Fruit fly (Drosophila melanogaster) whole organism, embryonic: ENCODE results near the gene ClC-a.

Source experiments
- Asciz ChIP-seq: fragments of 200-800 bp; sonication (Bioruptor generic); optimal IDR thresholded peaks from 2 replicates; lab custom pipeline; 2017; ENCODE audit warnings: missing biosample characterization, mild to moderate bottlenecking, missing genetic modification characterization, missing genetic modification reagents
- BEAF-32 ChIP-seq: fragments of 200-800 bp; sonication (Bioruptor generic); optimal IDR thresholded peaks from 3 replicates; lab custom pipeline; 2017; ENCODE audit warnings: missing biosample characterization, missing genetic modification characterization, mild to moderate bottlenecking, moderate library complexity, missing genetic modification reagents
- BtbVII ChIP-seq: fragments of 200-800 bp; sonication (Bioruptor generic); optimal IDR thresholded peaks from 3 replicates; lab custom pipeline; 2017; ENCODE audit warnings: missing biosample characterization, mild to moderate bottlenecking, missing genetic modification characterization
- CG10565 ChIP-seq: fragments of 200-800 bp; sonication (Bioruptor generic); optimal IDR thresholded peaks from 3 replicates; lab custom pipeline; 2016; ENCODE audit warnings: missing biosample characterization, mild to moderate bottlenecking, missing genetic modification characterization
- CG11247 ChIP-seq: fragments of 200-800 bp; sonication (Bioruptor generic); IDR thresholded peaks from 2 replicates; pipeline ENCODE4 v1.3.6; 2022; ENCODE audit warnings: missing biosample characterization, missing genetic modification characterization
- CG11560 ChIP-seq: fragments of 200-800 bp; sonication (Bioruptor generic); IDR thresholded peaks from 3 replicates; pipeline ENCODE4 v1.3.6; 2022; ENCODE audit warnings: missing biosample characterization, missing genetic modification characterization
- CG13624 ChIP-seq: fragments of 200-800 bp; sonication (Bioruptor generic); optimal IDR thresholded peaks from 2 replicates; lab custom pipeline; 2016; ENCODE audit warnings: missing biosample characterization, missing genetic modification characterization
- CG13894 ChIP-seq: fragments of 200-800 bp; sonication (Bioruptor generic); optimal IDR thresholded peaks from 3 replicates; lab custom pipeline; 2018; ENCODE audit warnings: missing biosample characterization, mild to moderate bottlenecking, missing genetic modification characterization, moderate library complexity
- CG14710 ChIP-seq: fragments of 200-800 bp; sonication (Bioruptor generic); optimal IDR thresholded peaks from 3 replicates; lab custom pipeline; 2019; ENCODE audit warnings: missing biosample characterization, mild to moderate bottlenecking, missing genetic modification characterization, moderate library complexity
- CG1529 ChIP-seq: fragments of 200-800 bp; sonication (Bioruptor generic); optimal IDR thresholded peaks from 3 replicates; lab custom pipeline; 2018; ENCODE audit warnings: missing biosample characterization, missing genetic modification characterization
- CG15601 ChIP-seq: fragments of 200-800 bp; sonication (Bioruptor generic); optimal IDR thresholded peaks from 3 replicates; lab custom pipeline; 2019; ENCODE audit warnings: missing biosample characterization, mild to moderate bottlenecking, missing genetic modification characterization, moderate library complexity
- CG16813 ChIP-seq: fragments of 200-800 bp; sonication (Bioruptor generic); IDR thresholded peaks from 3 replicates; pipeline ENCODE4 v1.3.6; 2022; ENCODE audit warnings: missing biosample characterization, missing genetic modification characterization; ENCODE audit not compliant: partially characterized antibody
- CG17361 ChIP-seq: fragments of 200-800 bp; sonication (Bioruptor generic); IDR thresholded peaks from 3 replicates; pipeline ENCODE4 v1.3.6; 2022; ENCODE audit warnings: missing biosample characterization, missing genetic modification characterization
- CG18619 ChIP-seq: fragments of 200-800 bp; sonication (Bioruptor generic); optimal IDR thresholded peaks from 3 replicates; lab custom pipeline; 2017; ENCODE audit warnings: missing biosample characterization, mild to moderate bottlenecking, missing genetic modification characterization
- CG2202 ChIP-seq: fragments of 200-800 bp; sonication (Bioruptor generic); optimal IDR thresholded peaks from 2 replicates; lab custom pipeline; 2018; ENCODE audit warnings: missing biosample characterization, mild to moderate bottlenecking, missing genetic modification characterization
- CG31365 ChIP-seq: fragments of 200-800 bp; sonication (Bioruptor generic); optimal IDR thresholded peaks from 2 replicates; lab custom pipeline; 2018; ENCODE audit warnings: missing biosample characterization, mild to moderate bottlenecking, missing genetic modification characterization
- CG5180 ChIP-seq: fragments of 200-800 bp; sonication (Bioruptor generic); optimal IDR thresholded peaks from 3 replicates; lab custom pipeline; 2017; ENCODE audit warnings: missing biosample characterization, missing genetic modification characterization, mild to moderate bottlenecking, moderate library complexity, missing genetic modification reagents
- CG6683 ChIP-seq: fragments of 200-800 bp; sonication (Bioruptor generic); optimal IDR thresholded peaks from 2 replicates; lab custom pipeline; 2017; ENCODE audit warnings: missing biosample characterization, mild to moderate bottlenecking, missing genetic modification characterization, missing genetic modification reagents
- CG7928 ChIP-seq: fragments of 200-800 bp; sonication (Bioruptor generic); optimal IDR thresholded peaks from 2 replicates; lab custom pipeline; 2017; ENCODE audit warnings: missing biosample characterization, mild to moderate bottlenecking, missing genetic modification characterization
- CoRest ChIP-seq: fragments of 200-800 bp; sonication (Bioruptor generic); optimal IDR thresholded peaks from 3 replicates; lab custom pipeline; 2018; ENCODE audit warnings: missing biosample characterization, mild to moderate bottlenecking, missing genetic modification characterization, moderate library complexity
- Dref ChIP-seq: fragments of 200-800 bp; sonication (Bioruptor generic); IDR thresholded peaks from 2 replicates; pipeline ENCODE4 v1.3.6; 2022; ENCODE audit warnings: missing biosample characterization, missing genetic modification characterization
- Fer2 ChIP-seq: fragments of 200-800 bp; sonication (Bioruptor generic); optimal IDR thresholded peaks from 2 replicates; lab custom pipeline; 2018; ENCODE audit warnings: missing biosample characterization, mild to moderate bottlenecking, missing genetic modification characterization, moderate library complexity
- Gsc ChIP-seq: fragments of 200-800 bp; sonication (Bioruptor generic); IDR thresholded peaks from 2 replicates; pipeline ENCODE4 v1.3.6; 2022; ENCODE audit warnings: missing biosample characterization, missing genetic modification characterization
- HHEX ChIP-seq: fragments of 200-800 bp; sonication (Bioruptor generic); optimal IDR thresholded peaks from 3 replicates; lab custom pipeline; 2017; ENCODE audit warnings: missing biosample characterization, mild to moderate bottlenecking, missing genetic modification characterization, missing genetic modification reagents
- HLH3B ChIP-seq: fragments of 200-800 bp; sonication (Bioruptor generic); IDR thresholded peaks from 2 replicates; pipeline ENCODE4 v1.3.6; 2022; ENCODE audit warnings: missing biosample characterization, missing genetic modification characterization
- HmgD ChIP-seq: fragments of 200-800 bp; sonication (Bioruptor generic); optimal IDR thresholded peaks from 3 replicates; lab custom pipeline; 2016; ENCODE audit warnings: missing biosample characterization, missing genetic modification characterization
- Lhr ChIP-seq: fragments of 200-800 bp; sonication (Bioruptor generic); optimal IDR thresholded peaks from 3 replicates; lab custom pipeline; 2017; ENCODE audit warnings: mild to moderate bottlenecking, missing biosample characterization, missing genetic modification reagents, missing genetic modification characterization
- Max ChIP-seq: fragments of 200-800 bp; sonication (Bioruptor generic); optimal IDR thresholded peaks from 2 replicates; lab custom pipeline; 2016; ENCODE audit warnings: missing biosample characterization, mild to moderate bottlenecking, missing genetic modification characterization
- NFAT ChIP-seq: fragments of 200-800 bp; sonication (Bioruptor generic); IDR thresholded peaks from 2 replicates; pipeline ENCODE4 v1.3.6; 2022; ENCODE audit warnings: missing biosample characterization, missing genetic modification characterization
- Pdp1 ChIP-seq, 2 experiments: fragments of 200-800 bp; sonication (Bioruptor generic); optimal IDR thresholded peaks; 3 replicates each; lab custom pipeline; 2016; ENCODE audit warnings: missing biosample characterization in 2 of 2, missing genetic modification characterization in 2 of 2, mild to moderate bottlenecking in 1 of 2, moderate library complexity in 1 of 2
- Xrp1 ChIP-seq: fragments of 200-800 bp; sonication (Bioruptor generic); IDR thresholded peaks from 2 replicates; pipeline ENCODE4 v1.3.6; 2022; ENCODE audit warnings: missing biosample characterization, missing genetic modification characterization
- abd-A ChIP-seq: fragments of 200-800 bp; sonication (Bioruptor generic); optimal IDR thresholded peaks from 3 replicates; lab custom pipeline; 2019; ENCODE audit warnings: missing biosample characterization, mild to moderate bottlenecking, missing genetic modification characterization, moderate library complexity
- bab2 ChIP-seq: fragments of 200-800 bp; sonication (Bioruptor generic); optimal IDR thresholded peaks from 2 replicates; lab custom pipeline; 2016; ENCODE audit warnings: missing biosample characterization, missing genetic modification characterization
- chinmo ChIP-seq: fragments of 200-800 bp; sonication (Bioruptor generic); IDR thresholded peaks from 4 replicates; pipeline ENCODE4 v1.3.6; 2022; ENCODE audit warnings: missing biosample characterization, missing genetic modification characterization; ENCODE audit not compliant: partially characterized antibody
- croc ChIP-seq: fragments of 200-800 bp; sonication (Bioruptor generic); conservative IDR thresholded peaks from 3 replicates; pipeline ENCODE4 v1.3.6; 2022; ENCODE audit warnings: missing biosample characterization, missing genetic modification characterization
- eyg ChIP-seq: fragments of 200-800 bp; sonication (Bioruptor generic); optimal IDR thresholded peaks from 3 replicates; lab custom pipeline; 2016; ENCODE audit warnings: missing biosample characterization, missing genetic modification characterization
- fd3F ChIP-seq: fragments of 200-800 bp; sonication (Bioruptor generic); optimal IDR thresholded peaks from 2 replicates; lab custom pipeline; 2018; ENCODE audit warnings: missing biosample characterization, mild to moderate bottlenecking, missing genetic modification characterization, moderate library complexity
- ftz-f1 ChIP-seq: fragments of 200-800 bp; sonication (Bioruptor generic); optimal IDR thresholded peaks from 2 replicates; lab custom pipeline; 2016; ENCODE audit warnings: missing biosample characterization, missing genetic modification characterization
- gcm ChIP-seq: fragments of 200-800 bp; sonication (Bioruptor generic); optimal IDR thresholded peaks from 2 replicates; lab custom pipeline; 2019; ENCODE audit warnings: missing biosample characterization, mild to moderate bottlenecking, missing genetic modification characterization, moderate library complexity
- ken ChIP-seq: fragments of 200-800 bp; sonication (Bioruptor generic); IDR thresholded peaks from 3 replicates; pipeline ENCODE4 v1.3.6; 2022; ENCODE audit warnings: missing biosample characterization, missing genetic modification characterization
- lov ChIP-seq, 2 experiments: fragments of 200-800 bp in 1 of 2; fragments of >200 bp in 1 of 2; sonication (Bioruptor generic) in 1 of 2; IDR thresholded peaks in 1 of 2; optimal IDR thresholded peaks in 1 of 2; 2 replicates in 1 of 2; 3 replicates in 1 of 2; pipeline versions ENCODE4 v1.3.6 to Lab custom; 2017 to 2022; ENCODE audit warnings: missing biosample characterization in 1 of 2, missing genetic modification characterization in 1 of 2
- oc ChIP-seq: fragments of 200-800 bp; sonication (Bioruptor generic); optimal IDR thresholded peaks from 2 replicates; lab custom pipeline; 2018; ENCODE audit warnings: missing biosample characterization, mild to moderate bottlenecking, missing genetic modification characterization, moderate library complexity
- odd ChIP-seq: fragments of 200-800 bp; sonication (Bioruptor generic); optimal IDR thresholded peaks from 2 replicates; lab custom pipeline; 2017; ENCODE audit warnings: missing biosample characterization, mild to moderate bottlenecking, missing genetic modification characterization
- psq ChIP-seq: fragments of 200-800 bp; sonication (Bioruptor generic); optimal IDR thresholded peaks from 2 replicates; lab custom pipeline; 2017; ENCODE audit warnings: missing biosample characterization, missing genetic modification characterization
- rib ChIP-seq: fragments of 200-800 bp; sonication (Bioruptor generic); IDR thresholded peaks from 2 replicates; pipeline ENCODE4 v1.3.6; 2022; ENCODE audit warnings: missing biosample characterization, missing genetic modification characterization
- schlank ChIP-seq: fragments of 200-800 bp; sonication (Bioruptor generic); optimal IDR thresholded peaks from 2 replicates; lab custom pipeline; 2018; ENCODE audit warnings: missing biosample characterization, mild to moderate bottlenecking, missing genetic modification characterization
- sens ChIP-seq: fragments of 200-800 bp; sonication (Bioruptor generic); peaks from one replicate; lab custom pipeline; 2016; ENCODE audit warnings: missing biosample characterization, missing genetic modification characterization
- sima ChIP-seq: fragments of 200-800 bp; sonication (Bioruptor generic); optimal IDR thresholded peaks from 2 replicates; lab custom pipeline; 2016; ENCODE audit warnings: missing biosample characterization, missing genetic modification characterization
- ttk ChIP-seq: fragments of 200-800 bp; sonication (Bioruptor generic); IDR thresholded peaks from 2 replicates; pipeline ENCODE4 v2.1.2; 2022; ENCODE audit warnings: missing biosample characterization, missing genetic modification characterization
- zf30C ChIP-seq: fragments of 200-800 bp; sonication (Bioruptor generic); optimal IDR thresholded peaks from 3 replicates; lab custom pipeline; 2018; ENCODE audit warnings: missing biosample characterization, mild to moderate bottlenecking, missing genetic modification characterization

Gene ClC-a

DNA sequence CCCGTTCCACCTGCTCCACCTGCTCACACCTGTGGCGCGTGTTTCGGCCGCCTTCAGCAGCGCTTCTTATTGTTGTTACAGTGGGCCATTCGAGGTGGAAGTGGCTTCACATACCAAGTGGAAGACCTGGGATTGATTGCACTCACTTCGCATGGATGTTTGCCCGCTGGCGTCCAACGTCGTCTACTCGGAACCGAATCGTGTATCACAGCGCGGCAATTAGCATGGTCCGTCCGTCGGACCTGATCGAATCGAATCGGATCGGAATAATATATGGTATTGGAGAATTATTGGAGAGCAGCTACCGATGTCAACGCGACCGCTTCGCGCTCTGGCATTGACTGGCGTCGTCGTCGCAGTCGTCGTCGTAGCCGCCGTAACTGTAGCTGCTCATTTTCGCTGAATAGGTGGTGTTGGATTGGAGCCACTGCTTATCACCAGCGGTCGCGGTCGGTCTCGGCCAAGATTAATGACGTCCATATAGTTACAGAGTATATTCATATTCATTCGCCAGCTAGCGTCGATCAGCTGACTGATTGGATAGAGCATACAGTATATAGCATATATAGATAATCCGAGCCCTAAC lies at the start of gene ClC-a (continued):
- TF ChIP-seq Xrp1 (GFP tag; lab: Robert Waterston, UW), result no peak
- TF ChIP-seq Lhr (GFP tag; lab: Kevin White, UChicago), result no peak
- no peak for TF ChIP-seq Max (GFP tag; lab: Kevin White, UChicago)
- no peak for TF ChIP-seq zf30C (GFP tag; lab: Kevin White, UChicago)
- no peak for TF ChIP-seq fd3F (GFP tag; lab: Kevin White, UChicago)
- TF ChIP-seq rib (GFP tag; lab: Robert Waterston, UW), result no peak
- TF ChIP-seq eyg (GFP tag; lab: Kevin White, UChicago), result no peak
- no peak for TF ChIP-seq CoRest
- TF ChIP-seq CG11247 (GFP tag; lab: Robert Waterston, UW), result no peak
- no peak for TF ChIP-seq odd (GFP tag; lab: Kevin White, UChicago)
- no peak for TF ChIP-seq CG7928 (GFP tag; lab: Kevin White, UChicago)
- TF ChIP-seq CG17361 (GFP tag; lab: Robert Waterston, UW), result no peak
- no peak for TF ChIP-seq Fer2 (tag; lab: Kevin White, UChicago)
- TF ChIP-seq sima (GFP tag; lab: Kevin White, UChicago), result no peak
- no peak for TF ChIP-seq BEAF-32 (GFP tag; lab: Kevin White, UChicago)
- no peak for TF ChIP-seq Gsc
- no peak for TF ChIP-seq Asciz (GFP tag; lab: Kevin White, UChicago)
- no peak for TF ChIP-seq CG6683 (GFP tag; lab: Kevin White, UChicago)
- no peak for TF ChIP-seq CG16813 (GFP tag; lab: Robert Waterston, UW)
- peak; percentile 45 for TF ChIP-seq ftz-f1 (GFP tag; lab: Kevin White, UChicago)
- TF ChIP-seq HHEX (GFP tag; lab: Kevin White, UChicago), result peak; percentile 21
- TF ChIP-seq sens, result peak; percentile 81
- no peak for TF ChIP-seq CG13624 (GFP tag; lab: Kevin White, UChicago)
- no peak for TF ChIP-seq croc (GFP tag; lab: Robert Waterston, UW)
- TF ChIP-seq CG18619 (GFP tag; lab: Kevin White, UChicago), result no peak
- no peak for TF ChIP-seq CG1529
- no peak for TF ChIP-seq psq
- no peak for TF ChIP-seq lov (optimal IDR thresholded peaks at IDR 0.05; lab: Kevin White, UChicago)
- no peak for TF ChIP-seq lov (GFP tag; IDR thresholded peaks at IDR 0.05; lab: Robert Waterston, UW)
- no peak for TF ChIP-seq HmgD (GFP tag; lab: Kevin White, UChicago)
- no peak for TF ChIP-seq ttk (GFP tag; lab: Robert Waterston, UW)
- TF ChIP-seq CG2202 (tag; lab: Kevin White, UChicago), result no peak
- TF ChIP-seq oc (tag; lab: Kevin White, UChicago), result no peak
- TF ChIP-seq ken, result no peak
- peak; percentile 33 for TF ChIP-seq schlank
- TF ChIP-seq Dref (GFP tag; lab: Robert Waterston, UW), result no peak
- no peak for TF ChIP-seq CG15601 (tag; lab: Kevin White, UChicago)
- no peak for TF ChIP-seq CG14710 (tag; lab: Kevin White, UChicago)
- peak; percentile 86; the same call in 1 of the 4 replicates for TF ChIP-seq chinmo (GFP tag; lab: Robert Waterston, UW)
- TF ChIP-seq HLH3B (GFP tag; lab: Robert Waterston, UW), result no peak
- TF ChIP-seq BtbVII (GFP tag; lab: Kevin White, UChicago), result peak; percentile 23
- peak; percentile 1 for TF ChIP-seq abd-A
- peak; percentile 15 for TF ChIP-seq CG5180 (GFP tag; lab: Kevin White, UChicago)
- no peak for TF ChIP-seq gcm (GFP tag; lab: Kevin White, UChicago)
- TF ChIP-seq CG13894, result peak; percentile 94
- 0 out of 3 replicates have a peak, but pooled peaks have one; percentile 20 for TF ChIP-seq CG11560 (tag; lab: Robert Waterston, UW)
- no peak for TF ChIP-seq CG10565 (GFP tag; lab: Kevin White, UChicago)
- no peak for TF ChIP-seq NFAT (GFP tag; lab: Robert Waterston, UW)
- peak in 1 of 2 experiments; percentile 27 for TF ChIP-seq Pdp1 (GFP tag; optimal IDR thresholded peaks at IDR 0.05; lab: Kevin White, UChicago)
- no peak for TF ChIP-seq CG31365 (tag; lab: Kevin White, UChicago)
- no peak for TF ChIP-seq bab2 (GFP tag; lab: Kevin White, UChicago)
